Worm (Caenorhabditis elegans) whole organism, mixed stage, embryonic: ENCODE data around the gene F56D6.21.

Experiments
- M03D4.4 ChIP-seq: sonication (generic microtip); optimal IDR thresholded peaks from 2 replicates; lab custom pipeline; 2017; ENCODE audit warnings: mild to moderate bottlenecking, missing genetic modification characterization, missing compliant biosample characterization
- bed-3 ChIP-seq: fragments of 200-800 bp; sonication (Bioruptor generic); optimal IDR thresholded peaks from 3 replicates; lab custom pipeline; 2018; ENCODE audit warnings: mild to moderate bottlenecking, missing genetic modification characterization, moderate library complexity, missing compliant biosample characterization
- blmp-1 ChIP-seq: fragments of 150-350 bp; optimal IDR thresholded peaks from 2 replicates; lab custom pipeline; 2014; ENCODE audit warnings: missing biosample characterization, missing genetic modification characterization
- ceh-39 ChIP-seq: fragments of 150-350 bp; optimal IDR thresholded peaks from 2 replicates; lab custom pipeline; 2014; ENCODE audit warnings: missing biosample characterization, missing genetic modification characterization
- ceh-43 ChIP-seq: fragments of 200-800 bp; sonication (Bioruptor generic); optimal IDR thresholded peaks from 2 replicates; lab custom pipeline; 2018; ENCODE audit warnings: mild to moderate bottlenecking, missing genetic modification characterization, moderate library complexity, missing compliant biosample characterization
- ceh-83 ChIP-seq: fragments of 200-800 bp; sonication (Bioruptor generic); optimal IDR thresholded peaks from 2 replicates; lab custom pipeline; 2018; ENCODE audit warnings: mild to moderate bottlenecking, missing genetic modification characterization, missing compliant biosample characterization
- ces-1 ChIP-seq: fragments of 150-350 bp; optimal IDR thresholded peaks from 2 replicates; lab custom pipeline; 2014; ENCODE audit warnings: missing biosample characterization, missing genetic modification reagents, missing genetic modification characterization
- cnd-1 ChIP-seq: fragments of 200-800 bp; sonication (Bioruptor generic); optimal IDR thresholded peaks from 2 replicates; lab custom pipeline; 2018; ENCODE audit warnings: mild to moderate bottlenecking, missing genetic modification characterization, missing compliant biosample characterization
- drap-1 ChIP-seq: fragments of 200-800 bp; sonication (Bioruptor generic); optimal IDR thresholded peaks from 3 replicates; lab custom pipeline; 2018; ENCODE audit warnings: mild to moderate bottlenecking, missing genetic modification characterization, missing compliant biosample characterization
- elt-3 ChIP-seq: fragments of 150-350 bp; optimal IDR thresholded peaks from 2 replicates; lab custom pipeline; 2014; ENCODE audit warnings: missing biosample characterization, missing genetic modification characterization
- flh-1 ChIP-seq: fragments of 200-800 bp; sonication (Bioruptor generic); optimal IDR thresholded peaks from 2 replicates; lab custom pipeline; 2018; ENCODE audit warnings: mild to moderate bottlenecking, missing genetic modification characterization, moderate library complexity, missing compliant biosample characterization
- ham-2 ChIP-seq: fragments of 200-800 bp; sonication (Bioruptor generic); optimal IDR thresholded peaks from 2 replicates; lab custom pipeline; 2018; ENCODE audit warnings: mild to moderate bottlenecking, missing genetic modification characterization, missing compliant biosample characterization
- lin-13 ChIP-seq: fragments of 150-350 bp; optimal IDR thresholded peaks from 2 replicates; lab custom pipeline; 2014; ENCODE audit warnings: missing biosample characterization, missing genetic modification characterization
- lsy-2 ChIP-seq: fragments of 150-350 bp; optimal IDR thresholded peaks from 2 replicates; lab custom pipeline; 2014; ENCODE audit warnings: missing biosample characterization, missing genetic modification characterization
- mab-5 ChIP-seq: fragments of 150-350 bp; optimal IDR thresholded peaks from 2 replicates; lab custom pipeline; 2014; ENCODE audit warnings: missing biosample characterization, missing genetic modification characterization
- mep-1 ChIP-seq: fragments of 150-350 bp; optimal IDR thresholded peaks from 2 replicates; lab custom pipeline; 2017; ENCODE audit warnings: missing biosample characterization, missing genetic modification reagents, missing genetic modification characterization, inconsistent platforms
- mls-2 ChIP-seq: sonication (generic microtip); optimal IDR thresholded peaks from 2 replicates; lab custom pipeline; 2016; ENCODE audit warnings: mild to moderate bottlenecking, missing genetic modification characterization, moderate library complexity, missing compliant biosample characterization
- nhr-237 ChIP-seq: fragments of 150-350 bp; optimal IDR thresholded peaks from 2 replicates; lab custom pipeline; 2014; ENCODE audit warnings: missing biosample characterization, missing genetic modification characterization
- nhr-28 ChIP-seq: fragments of 150-350 bp; optimal IDR thresholded peaks from 2 replicates; lab custom pipeline; 2014; ENCODE audit warnings: missing biosample characterization, missing genetic modification characterization
- nhr-76 ChIP-seq: sonication (generic microtip); optimal IDR thresholded peaks from 2 replicates; lab custom pipeline; 2017; ENCODE audit warnings: missing biosample characterization, missing genetic modification characterization
- pha-4 ChIP-seq: fragments of 150-350 bp; optimal IDR thresholded peaks from 2 replicates; lab custom pipeline; 2018; ENCODE audit warnings: missing biosample characterization, missing genetic modification reagents, missing genetic modification characterization
- snpc-4 ChIP-seq: fragments of 150-350 bp; optimal IDR thresholded peaks from 2 replicates; lab custom pipeline; 2014; ENCODE audit warnings: missing biosample characterization, missing genetic modification characterization
- sptf-1 ChIP-seq: sonication (generic microtip); optimal IDR thresholded peaks from 2 replicates; lab custom pipeline; 2017; ENCODE audit warnings: mild to moderate bottlenecking, missing genetic modification characterization, moderate library complexity, missing compliant biosample characterization
- tbx-8 ChIP-seq: fragments of 200-800 bp; sonication (Bioruptor generic); optimal IDR thresholded peaks from 2 replicates; lab custom pipeline; 2018; ENCODE audit warnings: mild to moderate bottlenecking, missing genetic modification characterization, moderate library complexity, missing compliant biosample characterization
- unc-120 ChIP-seq: sonication (generic microtip); optimal IDR thresholded peaks from 2 replicates; lab custom pipeline; 2017; ENCODE audit warnings: missing genetic modification characterization, missing compliant biosample characterization; ENCODE audit not compliant: poor library complexity, severe bottlenecking
- unc-39 ChIP-seq: fragments of 150-350 bp; optimal IDR thresholded peaks from 2 replicates; lab custom pipeline; 2014; ENCODE audit warnings: missing biosample characterization, missing genetic modification characterization
- unc-62 ChIP-seq: fragments of 150-350 bp; optimal IDR thresholded peaks from 2 replicates; lab custom pipeline; 2014; ENCODE audit warnings: missing biosample characterization, missing genetic modification reagents, missing genetic modification characterization
- zip-8 ChIP-seq: fragments of 150-350 bp; optimal IDR thresholded peaks from 2 replicates; lab custom pipeline; 2014; ENCODE audit warnings: missing biosample characterization, missing genetic modification characterization
- ztf-11 ChIP-seq: fragments of 150-350 bp; optimal IDR thresholded peaks from 2 replicates; lab custom pipeline; 2014; ENCODE audit warnings: missing biosample characterization, missing genetic modification characterization

F56D6.21 gene

DNA sequence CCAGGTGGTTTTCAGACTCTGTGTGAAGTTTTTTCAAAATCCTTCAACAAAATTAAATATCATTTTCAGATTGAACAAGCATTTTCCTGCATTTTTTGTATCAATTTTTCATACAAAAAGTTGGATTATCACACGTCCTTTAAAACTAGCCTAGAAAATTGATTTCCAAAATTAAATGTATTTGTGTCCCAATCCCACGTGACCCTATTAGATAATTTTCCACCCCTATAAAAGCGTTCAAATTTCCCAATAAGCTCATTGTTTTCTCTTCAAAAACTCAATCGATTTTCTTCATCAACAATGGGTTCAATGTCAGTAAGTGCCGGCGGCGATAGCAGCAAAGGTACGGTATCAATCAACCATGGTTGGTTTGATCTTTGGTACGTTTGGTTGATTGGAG is 9.7 kb downstream of the F56D6.21 start, which contains the start of gene F56D6.19:
Gene F56D6.19, plus strand, starts transcription at position 301 of the 400 bp plus-strand sequence.
- TF ChIP-seq ceh-43 (no peak), mep-1 (no peak), tbx-8 (GFP tag; lab: Kevin White, UChicago) (no peak), ces-1 (no peak), pha-4 (tag; lab: Kevin White, UChicago) (no peak), mab-5 (tag; lab: Kevin White, UChicago) (no peak), sptf-1 (tag; lab: Kevin White, UChicago) (no peak), nhr-28 (tag; lab: Kevin White, UChicago) (no peak), drap-1 (GFP tag; lab: Kevin White, UChicago) (no peak), ceh-83 (no peak), snpc-4 (tag; lab: Kevin White, UChicago) (no peak), bed-3 (GFP tag; lab: Kevin White, UChicago) (no peak)

DNA sequence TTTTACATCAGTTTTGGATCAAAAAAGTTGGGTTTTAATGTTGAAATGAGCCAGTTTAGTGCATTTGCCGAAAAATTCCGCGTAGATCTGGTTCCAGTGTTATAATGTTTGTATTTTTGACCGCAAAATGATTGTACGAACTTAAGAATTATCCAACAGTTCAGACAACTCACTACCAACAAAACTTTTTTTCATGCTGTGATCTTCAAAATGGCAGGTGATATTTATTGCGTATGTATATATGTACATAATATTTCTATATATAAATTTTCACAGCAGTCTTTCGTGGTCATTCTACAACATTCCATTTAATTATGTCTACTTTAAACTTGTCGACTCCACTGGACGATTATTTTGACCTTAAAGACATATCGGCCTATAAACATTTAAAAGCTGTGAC is 10.6 kb downstream of the F56D6.21 start, which contains the start of gene srz-20:
Gene srz-20, plus strand, starts transcription at position 301 of the 400 bp plus-strand sequence.
- TF ChIP-seq zip-8 (tag; lab: Kevin White, UChicago): no peak
- no peak for TF ChIP-seq pha-4 (tag; lab: Kevin White, UChicago)

DNA sequence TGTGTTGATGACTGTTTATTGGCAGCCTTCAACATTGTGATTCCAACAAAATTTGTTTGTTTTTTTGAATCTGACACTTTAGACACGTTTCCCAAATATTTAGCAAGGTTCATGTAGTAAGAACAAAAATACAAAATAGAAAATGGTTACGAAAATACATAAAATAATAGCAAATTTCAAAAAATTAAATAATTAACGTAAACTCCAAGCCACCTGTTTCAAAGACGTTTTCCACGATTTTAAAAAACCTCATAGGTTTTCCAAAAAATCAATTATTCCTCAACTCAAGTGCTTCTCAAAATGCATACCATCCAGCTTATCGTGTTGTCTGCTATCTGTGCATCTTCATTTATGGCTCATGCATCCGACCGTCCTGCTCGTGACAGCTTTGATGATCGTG is 12.7 kb downstream of the F56D6.21 start, which contains the start of gene F56D6.14:
Gene F56D6.14, plus strand, starts transcription at position 301 of the 400 bp plus-strand sequence.
- TF ChIP-seq unc-62 (GFP tag; lab: Kevin White, UChicago): no peak
- TF ChIP-seq elt-3 (tag; lab: Kevin White, UChicago): no peak
- no peak for TF ChIP-seq ceh-83
- TF ChIP-seq flh-1 (GFP tag; lab: Kevin White, UChicago): no peak
- TF ChIP-seq nhr-76 (tag; lab: Kevin White, UChicago): no peak
- TF ChIP-seq bed-3 (GFP tag; lab: Kevin White, UChicago): no peak

DNA sequence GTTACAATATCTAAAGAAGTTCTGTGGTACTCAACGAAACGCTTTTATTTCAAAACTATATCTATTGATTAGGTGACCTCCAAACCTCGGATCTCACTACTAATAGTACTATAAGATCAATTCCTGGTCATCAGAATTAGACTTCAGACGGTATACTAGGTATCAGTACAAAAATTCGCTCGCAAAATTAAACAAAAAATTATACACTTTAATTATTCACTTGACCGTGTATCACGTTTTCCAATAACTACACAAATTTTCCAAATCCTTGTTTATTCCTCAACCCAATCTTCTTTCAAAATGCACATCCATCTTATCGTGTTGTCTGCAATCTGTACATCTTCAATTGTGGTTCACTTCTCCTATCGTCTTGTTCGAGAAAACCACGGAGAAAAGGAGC is 13.4 kb downstream of the F56D6.21 start, which contains the start of gene F56D6.23:
Gene F56D6.23, plus strand, starts transcription at position 301 of the 400 bp plus-strand sequence.
- TF ChIP-seq bed-3 (GFP tag; lab: Kevin White, UChicago): no peak
- TF ChIP-seq lsy-2 (tag; lab: Kevin White, UChicago): no peak

DNA sequence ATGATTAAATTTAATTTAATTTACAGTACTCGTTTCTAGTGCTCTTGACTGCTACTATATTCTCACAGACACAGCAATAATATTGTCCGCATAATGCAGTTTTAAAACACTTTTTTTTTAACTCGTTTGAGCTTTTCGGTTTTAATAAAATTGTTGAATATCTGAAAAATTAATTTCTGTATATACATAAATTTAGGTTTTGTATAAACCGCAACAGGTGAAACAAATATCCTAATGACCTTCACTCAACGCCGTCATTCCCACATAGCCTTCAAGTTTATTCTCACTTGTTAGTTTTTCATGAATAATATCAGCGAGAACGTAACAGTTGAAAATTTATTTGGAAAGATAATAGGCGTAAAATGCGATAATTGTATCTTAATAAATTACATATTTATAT is 14.8 kb downstream of the F56D6.21 start, which contains the start of gene srz-19:
Gene srz-19, plus strand, starts transcription at position 301 of the 400 bp plus-strand sequence.
- TF ChIP-seq mls-2 (tag; lab: Kevin White, UChicago) (no peak), ces-1 (no peak), ceh-39 (tag; lab: Kevin White, UChicago) (no peak), ceh-43 (no peak), pha-4 (tag; lab: Kevin White, UChicago) (no peak), cnd-1 (no peak), tbx-8 (GFP tag; lab: Kevin White, UChicago) (no peak), ham-2 (GFP tag; lab: Kevin White, UChicago) (no peak), ztf-11 (tag; lab: Kevin White, UChicago) (no peak), unc-39 (no peak), nhr-237 (tag; lab: Kevin White, UChicago) (no peak), zip-8 (tag; lab: Kevin White, UChicago) (no peak), lin-13 (tag; lab: Kevin White, UChicago) (no peak), unc-62 (GFP tag; lab: Kevin White, UChicago) (no peak), unc-120 (tag; lab: Kevin White, UChicago) (no peak)
- TF ChIP-seq, all 35 proteins: peak for 0

DNA sequence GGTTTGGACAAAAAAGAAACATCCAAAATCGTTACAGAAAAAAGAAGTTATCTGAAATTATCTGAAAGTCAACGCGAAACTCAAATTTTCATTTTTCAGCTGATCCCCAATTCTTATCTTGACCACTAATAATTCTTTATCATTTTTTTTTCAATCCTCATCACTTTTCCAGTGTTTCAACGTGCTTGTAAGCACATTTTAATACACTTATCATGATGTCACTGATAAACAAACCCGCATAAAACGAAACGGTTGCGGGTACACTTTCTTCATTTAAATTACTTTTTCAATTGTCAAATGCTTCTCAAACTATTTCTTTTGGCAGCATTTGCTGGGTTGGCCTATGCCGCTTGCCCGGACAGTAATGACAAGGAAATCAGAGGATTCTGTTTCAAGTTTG is 17.2 kb downstream of the F56D6.21 start, which contains the start of gene clec-67:
Gene clec-67, plus strand, starts transcription at position 268 of the 400 bp plus-strand sequence.
- TF ChIP-seq nhr-76 (tag; lab: Kevin White, UChicago) (no peak), ceh-39 (tag; lab: Kevin White, UChicago) (no peak), blmp-1 (tag; lab: Kevin White, UChicago) (no peak), unc-120 (tag; lab: Kevin White, UChicago) (no peak), M03D4.4 (no peak), ceh-43 (no peak), ztf-11 (tag; lab: Kevin White, UChicago) (no peak), pha-4 (tag; lab: Kevin White, UChicago) (no peak), nhr-237 (tag; lab: Kevin White, UChicago) (no peak), tbx-8 (GFP tag; lab: Kevin White, UChicago) (no peak), bed-3 (GFP tag; lab: Kevin White, UChicago) (no peak)
